Fruit fly (Drosophila melanogaster) whole organism, embryonic: ENCODE data around the gene nxf2.

ENCODE experiments used
- ATbp ChIP-seq: fragments of 200-800 bp; sonication (Bioruptor generic); optimal IDR thresholded peaks from 2 replicates; lab custom pipeline; 2017; ENCODE audit warnings: missing biosample characterization, mild to moderate bottlenecking, missing genetic modification characterization, missing genetic modification reagents
- Awh ChIP-seq: fragments of 200-800 bp; sonication (Bioruptor generic); IDR thresholded peaks from 2 replicates; pipeline ENCODE4, ENCODE4 v1.3.6; 2022; ENCODE audit warnings: missing biosample characterization, missing genetic modification characterization
- BtbVII ChIP-seq: fragments of 200-800 bp; sonication (Bioruptor generic); optimal IDR thresholded peaks from 3 replicates; lab custom pipeline; 2017; ENCODE audit warnings: missing biosample characterization, mild to moderate bottlenecking, missing genetic modification characterization
- C15 ChIP-seq: fragments of 200-800 bp; sonication (Bioruptor generic); IDR thresholded peaks from 3 replicates; pipeline ENCODE4 v1.3.6; 2022; ENCODE audit warnings: missing biosample characterization, missing genetic modification characterization
- CG10431 ChIP-seq: fragments of 200-800 bp; sonication (Bioruptor generic); optimal IDR thresholded peaks from 3 replicates; lab custom pipeline; 2018; ENCODE audit warnings: missing biosample characterization, mild to moderate bottlenecking, missing genetic modification characterization
- CG13296 ChIP-seq: fragments of 200-800 bp; sonication (Bioruptor generic); optimal IDR thresholded peaks from 3 replicates; lab custom pipeline; 2018; ENCODE audit warnings: missing biosample characterization, mild to moderate bottlenecking, missing genetic modification characterization
- CG17829 ChIP-seq: fragments of 200-800 bp; optimal IDR thresholded peaks from 2 replicates; lab custom pipeline; 2019; ENCODE audit warnings: missing biosample characterization, mild to moderate bottlenecking, missing genetic modification characterization, moderate library complexity
- CG2202 ChIP-seq: fragments of 200-800 bp; sonication (Bioruptor generic); optimal IDR thresholded peaks from 2 replicates; lab custom pipeline; 2018; ENCODE audit warnings: missing biosample characterization, mild to moderate bottlenecking, missing genetic modification characterization
- CG31441 ChIP-seq: fragments of 200-800 bp; sonication (Bioruptor generic); IDR thresholded peaks from 2 replicates; pipeline ENCODE4 v1.3.6; 2022; ENCODE audit warnings: missing biosample characterization, missing genetic modification characterization
- CG32532 ChIP-seq: fragments of 200-800 bp; sonication (Bioruptor generic); IDR thresholded peaks from 2 replicates; pipeline ENCODE4 v1.3.6; 2022; ENCODE audit warnings: missing biosample characterization, missing genetic modification characterization
- CG34422 ChIP-seq: fragments of 200-800 bp; sonication (Bioruptor generic); IDR thresholded peaks from 3 replicates; pipeline ENCODE4 v1.3.6; 2022; ENCODE audit warnings: missing biosample characterization, missing genetic modification characterization
- CG7372 ChIP-seq: fragments of 200-800 bp; sonication (Bioruptor generic); IDR thresholded peaks from 2 replicates; pipeline ENCODE4 v1.3.6; 2022; ENCODE audit warnings: missing biosample characterization, missing genetic modification characterization
- CG7928 ChIP-seq: fragments of 200-800 bp; sonication (Bioruptor generic); optimal IDR thresholded peaks from 2 replicates; lab custom pipeline; 2017; ENCODE audit warnings: missing biosample characterization, mild to moderate bottlenecking, missing genetic modification characterization
- CG9727 ChIP-seq: fragments of 200-800 bp; sonication (Bioruptor generic); optimal IDR thresholded peaks from 3 replicates; lab custom pipeline; 2017; ENCODE audit warnings: missing biosample characterization, mild to moderate bottlenecking, missing genetic modification characterization
- CG9797 ChIP-seq: fragments of 200-800 bp; sonication (Bioruptor generic); optimal IDR thresholded peaks from 3 replicates; lab custom pipeline; 2018; ENCODE audit warnings: missing biosample characterization, mild to moderate bottlenecking, missing genetic modification characterization
- CkIIα-i1 ChIP-seq: fragments of 200-800 bp; sonication (Bioruptor generic); IDR thresholded peaks from 2 replicates; pipeline ENCODE4 v1.3.6; 2022; ENCODE audit warnings: missing biosample characterization, missing genetic modification characterization
- CrebB ChIP-seq: fragments of 200-800 bp; sonication (Bioruptor generic); optimal IDR thresholded peaks from 3 replicates; lab custom pipeline; 2018; ENCODE audit warnings: missing biosample characterization, mild to moderate bottlenecking, missing genetic modification characterization
- Dip3 ChIP-seq: fragments of 200-800 bp; sonication (Bioruptor generic); optimal IDR thresholded peaks from 3 replicates; lab custom pipeline; 2016; ENCODE audit warnings: missing biosample characterization, missing genetic modification characterization
- E2f1 ChIP-seq: fragments of 200-800 bp; sonication (Bioruptor generic); IDR thresholded peaks from 2 replicates; pipeline ENCODE4 v1.3.6; 2022; ENCODE audit warnings: missing biosample characterization, missing genetic modification characterization
- Ets65A ChIP-seq: fragments of 200-800 bp; sonication (Bioruptor generic); peaks from one replicate; lab custom pipeline; 2016; ENCODE audit warnings: missing biosample characterization, missing genetic modification characterization
- GATAe ChIP-seq: fragments of 200-800 bp; sonication (Bioruptor generic); conservative IDR thresholded peaks from 2 replicates; pipeline ENCODE4 v1.3.6; 2022; ENCODE audit warnings: missing biosample characterization, missing genetic modification characterization
- Hsf ChIP-seq: fragments of 200-800 bp; sonication (Bioruptor generic); optimal IDR thresholded peaks from 3 replicates; lab custom pipeline; 2016; ENCODE audit warnings: missing biosample characterization, missing genetic modification characterization
- Nf-YC ChIP-seq: fragments of 200-800 bp; optimal IDR thresholded peaks from 3 replicates; lab custom pipeline; 2019; ENCODE audit warnings: missing biosample characterization, mild to moderate bottlenecking, missing genetic modification characterization, moderate library complexity
- NfI ChIP-seq: fragments of 200-800 bp; sonication (Bioruptor generic); optimal IDR thresholded peaks from 3 replicates; lab custom pipeline; 2018; ENCODE audit warnings: missing biosample characterization, mild to moderate bottlenecking, missing genetic modification characterization, moderate library complexity
- Opbp ChIP-seq: fragments of 200-800 bp; sonication (Bioruptor generic); IDR thresholded peaks from 3 replicates; pipeline ENCODE4 v1.3.6; 2022; ENCODE audit warnings: missing biosample characterization, missing genetic modification characterization; ENCODE audit not compliant: partially characterized antibody
- Ptx1 ChIP-seq: fragments of 200-800 bp; sonication (Bioruptor generic); IDR thresholded peaks from 2 replicates; pipeline ENCODE4 v1.3.6; 2022; ENCODE audit warnings: missing biosample characterization, missing genetic modification characterization
- Rx ChIP-seq: fragments of 200-800 bp; sonication (Bioruptor generic); IDR thresholded peaks from 2 replicates; pipeline ENCODE4 v1.3.6; 2022; ENCODE audit warnings: missing biosample characterization, missing genetic modification characterization
- Six4 ChIP-seq: fragments of 200-800 bp; sonication (Bioruptor generic); optimal IDR thresholded peaks from 2 replicates; lab custom pipeline; 2016; ENCODE audit warnings: missing biosample characterization, missing genetic modification characterization
- Ssrp ChIP-seq: fragments of 200-800 bp; sonication (Bioruptor generic); optimal IDR thresholded peaks from 2 replicates; lab custom pipeline; 2018; ENCODE audit warnings: missing biosample characterization, mild to moderate bottlenecking, missing genetic modification characterization, moderate library complexity
- Xbp1 ChIP-seq: fragments of 200-800 bp; sonication (Bioruptor generic); optimal IDR thresholded peaks from 3 replicates; lab custom pipeline; 2016; ENCODE audit warnings: missing biosample characterization, mild to moderate bottlenecking, missing genetic modification characterization
- bcd ChIP-seq: fragments of 200-800 bp; sonication (Bioruptor generic); optimal IDR thresholded peaks from 2 replicates; lab custom pipeline; 2017; ENCODE audit warnings: missing biosample characterization, mild to moderate bottlenecking, missing genetic modification characterization
- btn ChIP-seq: fragments of 200-800 bp; sonication (Bioruptor generic); optimal IDR thresholded peaks from 2 replicates; lab custom pipeline; 2016; ENCODE audit warnings: missing biosample characterization, missing genetic modification characterization
- cg ChIP-seq: fragments of 200-800 bp; sonication (Bioruptor generic); optimal IDR thresholded peaks from 3 replicates; lab custom pipeline; 2019; ENCODE audit warnings: missing biosample characterization, mild to moderate bottlenecking, missing genetic modification characterization, moderate library complexity
- ci ChIP-seq: fragments of 200-800 bp; sonication (Bioruptor generic); IDR thresholded peaks from 3 replicates; pipeline ENCODE4 v1.3.6; 2022; ENCODE audit warnings: missing biosample characterization, missing genetic modification characterization
- crol ChIP-seq: fragments of 200-800 bp; sonication (Bioruptor generic); IDR thresholded peaks from 2 replicates; pipeline ENCODE4 v1.3.6; 2022; ENCODE audit warnings: missing biosample characterization, missing genetic modification characterization
- dimm ChIP-seq: fragments of 200-800 bp; sonication (Bioruptor generic); IDR thresholded peaks from 2 replicates; pipeline ENCODE4 v1.3.6; 2022; ENCODE audit warnings: missing biosample characterization, missing genetic modification characterization
- disco-r ChIP-seq: fragments of 200-800 bp; sonication (Bioruptor generic); optimal IDR thresholded peaks from 2 replicates; lab custom pipeline; 2016; ENCODE audit warnings: missing biosample characterization, missing genetic modification characterization
- en ChIP-seq: fragments of 200-800 bp; sonication (Bioruptor generic); optimal IDR thresholded peaks from 2 replicates; lab custom pipeline; 2016; ENCODE audit warnings: missing biosample characterization, missing genetic modification characterization
- ftz-f1 ChIP-seq: fragments of 200-800 bp; sonication (Bioruptor generic); optimal IDR thresholded peaks from 2 replicates; lab custom pipeline; 2016; ENCODE audit warnings: missing biosample characterization, missing genetic modification characterization
- kni ChIP-seq: fragments of 200-800 bp; sonication (Bioruptor generic); optimal IDR thresholded peaks from 3 replicates; lab custom pipeline; 2017; ENCODE audit warnings: mild to moderate bottlenecking, missing biosample characterization, missing genetic modification reagents, missing genetic modification characterization
- pnt ChIP-seq: fragments of 200-800 bp; sonication (Bioruptor generic); optimal IDR thresholded peaks from 3 replicates; lab custom pipeline; 2016; ENCODE audit warnings: missing biosample characterization, missing genetic modification characterization
- pros ChIP-seq: fragments of 200-800 bp; sonication (Bioruptor generic); optimal IDR thresholded peaks from 3 replicates; lab custom pipeline; 2019; ENCODE audit warnings: missing biosample characterization, mild to moderate bottlenecking, missing genetic modification characterization, moderate library complexity
- psq ChIP-seq: fragments of 200-800 bp; sonication (Bioruptor generic); optimal IDR thresholded peaks from 2 replicates; lab custom pipeline; 2017; ENCODE audit warnings: missing biosample characterization, missing genetic modification characterization
- ranshi ChIP-seq: fragments of 200-800 bp; sonication (Bioruptor generic); IDR thresholded peaks from 2 replicates; pipeline ENCODE4 v1.3.6; 2022; ENCODE audit warnings: missing biosample characterization, missing genetic modification characterization
- run ChIP-seq: fragments of 200-800 bp; sonication (Bioruptor generic); optimal IDR thresholded peaks from 3 replicates; lab custom pipeline; 2018; ENCODE audit warnings: missing biosample characterization, mild to moderate bottlenecking, missing genetic modification characterization
- sim ChIP-seq: fragments of 200-800 bp; sonication (Bioruptor generic); IDR thresholded peaks from 2 replicates; pipeline ENCODE4 v1.3.6; 2022; ENCODE audit warnings: missing biosample characterization, missing genetic modification characterization
- sisA ChIP-seq: fragments of 200-800 bp; sonication (Bioruptor generic); IDR thresholded peaks from 2 replicates; pipeline ENCODE4 v1.3.6; 2022; ENCODE audit warnings: missing biosample characterization, missing genetic modification characterization
- tio ChIP-seq: fragments of 200-800 bp; sonication (Bioruptor generic); optimal IDR thresholded peaks from 2 replicates; lab custom pipeline; 2017; ENCODE audit warnings: missing biosample characterization, missing genetic modification characterization, inconsistent platforms
- unpg ChIP-seq: fragments of 200-800 bp; sonication (Bioruptor generic); optimal IDR thresholded peaks from 3 replicates; lab custom pipeline; 2018; ENCODE audit warnings: missing biosample characterization, mild to moderate bottlenecking, missing genetic modification characterization, moderate library complexity
- usp ChIP-seq: fragments of >200 bp; optimal IDR thresholded peaks from 2 replicates; lab custom pipeline; 2017; ENCODE audit warnings: missing biosample characterization, missing genetic modification characterization
- vfl ChIP-seq: fragments of 200-800 bp; sonication (Bioruptor generic); optimal IDR thresholded peaks from 2 replicates; lab custom pipeline; 2016; ENCODE audit warnings: missing biosample characterization, missing genetic modification characterization
- wor ChIP-seq: fragments of 200-800 bp; sonication (Bioruptor generic); IDR thresholded peaks from 2 replicates; pipeline ENCODE4 v1.3.6; 2022; ENCODE audit warnings: missing biosample characterization, missing genetic modification characterization

Gene nxf2

dm6 chr3L:16582678-16583315 is 2.7 kb upstream of the nxf2 start, which contains the start of gene Rpn12 (continued):
- TF ChIP-seq wor = no peak
- TF ChIP-seq Xbp1 (GFP tag; lab: Kevin White, UChicago) = peak; percentile 35
- TF ChIP-seq CG13296 (GFP tag; lab: Kevin White, UChicago) = peak; percentile 60
- peak; percentile 78; the same call in 2 of the 3 replicates for TF ChIP-seq Opbp
- TF ChIP-seq CG34422 = no peak
- TF ChIP-seq CG7372 (GFP tag; lab: Robert Waterston, UW) = 0 out of 2 replicates have a peak, but pooled peaks have one; percentile 20
- TF ChIP-seq Awh (GFP tag; lab: Robert Waterston, UW) = no peak
- TF ChIP-seq usp (GFP tag; lab: Kevin White, UChicago) = no peak
- no peak for TF ChIP-seq cg (GFP tag; lab: Kevin White, UChicago)
- no peak for TF ChIP-seq Rx (GFP tag; lab: Robert Waterston, UW)
- TF ChIP-seq ftz-f1 (GFP tag; lab: Kevin White, UChicago) = no peak
- peak; percentile 20 for TF ChIP-seq unpg
- no peak for TF ChIP-seq CkIIα-i1
- no peak for TF ChIP-seq kni (GFP tag; lab: Kevin White, UChicago)
- TF ChIP-seq CG10431 (GFP tag; lab: Kevin White, UChicago) = no peak
- TF ChIP-seq pnt = no peak
- no peak for TF ChIP-seq CrebB
- TF ChIP-seq bcd = no peak
- TF ChIP-seq CG17829 = peak; percentile 42
- TF ChIP-seq vfl (GFP tag; lab: Kevin White, UChicago) = no peak
- no peak for TF ChIP-seq C15 (GFP tag; lab: Robert Waterston, UW)
- no peak for TF ChIP-seq Dip3 (GFP tag; lab: Kevin White, UChicago)
- no peak for TF ChIP-seq ci
- no peak for TF ChIP-seq ranshi
- TF ChIP-seq CG2202 = no peak
- TF ChIP-seq BtbVII = no peak
- no peak for TF ChIP-seq ATbp
- TF ChIP-seq run (tag; lab: Kevin White, UChicago) = no peak
- peak; percentile 37 for TF ChIP-seq NfI (GFP tag; lab: Kevin White, UChicago)
- TF ChIP-seq sisA = no peak
- no peak for TF ChIP-seq btn (GFP tag; lab: Kevin White, UChicago)
- TF ChIP-seq Ets65A (GFP tag; lab: Kevin White, UChicago) = no peak
- TF ChIP-seq tio (GFP tag; lab: Kevin White, UChicago) = no peak
- peak; percentile 42 for TF ChIP-seq Nf-YC (tag; lab: Kevin White, UChicago)
- TF ChIP-seq CG9727 (GFP tag; lab: Kevin White, UChicago) = peak; percentile 4
- TF ChIP-seq disco-r (GFP tag; lab: Kevin White, UChicago) = no peak
- TF ChIP-seq CG9797 (GFP tag; lab: Kevin White, UChicago) = no peak
- TF ChIP-seq pros (GFP tag; lab: Kevin White, UChicago) = no peak
- no peak for TF ChIP-seq Ptx1
- TF ChIP-seq E2f1 (GFP tag; lab: Robert Waterston, UW) = no peak
- no peak for TF ChIP-seq en (GFP tag; lab: Kevin White, UChicago)
- TF ChIP-seq Six4 = no peak
- no peak for TF ChIP-seq crol (GFP tag; lab: Robert Waterston, UW)
- no peak for TF ChIP-seq psq (GFP tag; lab: Kevin White, UChicago)
- no peak for TF ChIP-seq sim
- TF ChIP-seq Hsf = peak; percentile 7
- TF ChIP-seq CG32532 (GFP tag; lab: Robert Waterston, UW) = peak; percentile 26; the same call in 1 of the 2 replicates
- TF ChIP-seq Ssrp (tag; lab: Kevin White, UChicago) = no peak
- 0 out of 2 replicates have a peak, but pooled peaks have one; percentile 29 for TF ChIP-seq CG31441 (GFP tag; lab: Robert Waterston, UW)
- TF ChIP-seq CG7928 (GFP tag; lab: Kevin White, UChicago) = peak; percentile 86
- TF ChIP-seq dimm = no peak
- TF ChIP-seq GATAe (GFP tag; lab: Robert Waterston, UW) = no peak
